Worm (Caenorhabditis elegans) whole organism, L4 larva: ENCODE measurements around the gene srlf-16.
A peak's percentile ranks its signal among the peaks of the same experiment; 100 is the strongest.

Experiments
- F49E8.2 ChIP-seq: sonication (generic microtip); optimal IDR thresholded peaks from 2 replicates; lab custom pipeline; 2016; ENCODE audit warnings: missing compliant biosample characterization, mild to moderate bottlenecking, missing genetic modification characterization, borderline replicate concordance
- Y5F2A.4 ChIP-seq: fragments of 200-800 bp; sonication (Bioruptor generic); optimal IDR thresholded peaks from 2 replicates; lab custom pipeline; 2018; ENCODE audit warnings: mild to moderate bottlenecking, missing genetic modification characterization, missing compliant biosample characterization
- aha-1 ChIP-seq: fragments of 150-350 bp; peaks from one replicate; lab custom pipeline; 2014; ENCODE audit warnings: missing biosample characterization, missing genetic modification characterization
- aly-2 ChIP-seq: sonication (generic microtip); optimal IDR thresholded peaks from 2 replicates; lab custom pipeline; 2018; ENCODE audit warnings: missing biosample characterization, missing genetic modification characterization
- ceh-20 ChIP-seq: fragments of 200-800 bp; sonication (Bioruptor generic); IDR thresholded peaks from 2 replicates; pipeline ENCODE4 v1.3.6; 2022; ENCODE audit warnings: missing genetic modification reagents, missing genetic modification characterization, missing compliant biosample characterization
- ceh-28 ChIP-seq: fragments of 150-350 bp; optimal IDR thresholded peaks from 2 replicates; lab custom pipeline; 2014; ENCODE audit warnings: missing biosample characterization, missing genetic modification reagents, missing genetic modification characterization
- ceh-32 ChIP-seq: sonication (generic microtip); optimal IDR thresholded peaks from 2 replicates; lab custom pipeline; 2016; ENCODE audit warnings: mild to moderate bottlenecking, missing genetic modification characterization, missing compliant biosample characterization; ENCODE audit not compliant: poor library complexity
- ceh-44 ChIP-seq: fragments of 200-800 bp; sonication (Bioruptor generic); IDR thresholded peaks from 2 replicates; pipeline ENCODE4 v1.3.6; 2022; ENCODE audit warnings: missing genetic modification reagents, missing genetic modification characterization, missing compliant biosample characterization
- ceh-62 ChIP-seq: sonication (generic microtip); optimal IDR thresholded peaks from 2 replicates; lab custom pipeline; 2017; ENCODE audit warnings: missing biosample characterization, missing genetic modification characterization
- daf-12 ChIP-seq: fragments of 150-350 bp; optimal IDR thresholded peaks from 2 replicates; lab custom pipeline; 2014; ENCODE audit warnings: missing biosample characterization, missing genetic modification reagents, missing genetic modification characterization
- daf-8 ChIP-seq: fragments of 200-800 bp; sonication (Bioruptor generic); IDR thresholded peaks from 2 replicates; pipeline ENCODE4 v1.3.6; 2022; ENCODE audit warnings: missing genetic modification characterization, missing compliant biosample characterization
- dmd-9 ChIP-seq: fragments of 200-800 bp; sonication (Bioruptor generic); IDR thresholded peaks from 2 replicates; pipeline ENCODE4 v1.3.6; 2022; ENCODE audit warnings: missing genetic modification reagents, missing genetic modification characterization, missing compliant biosample characterization
- duxl-1 ChIP-seq: sonication (generic microtip); optimal IDR thresholded peaks from 2 replicates; lab custom pipeline; 2016; ENCODE audit warnings: mild to moderate bottlenecking, missing genetic modification characterization, moderate library complexity, missing compliant biosample characterization; ENCODE audit not compliant: poor library complexity
- fkh-10 ChIP-seq: fragments of 150-350 bp; optimal IDR thresholded peaks from 2 replicates; lab custom pipeline; 2014; ENCODE audit warnings: missing biosample characterization, missing genetic modification reagents, missing genetic modification characterization
- fos-1 ChIP-seq: fragments of 150-350 bp; optimal IDR thresholded peaks from 2 replicates; lab custom pipeline; 2014; ENCODE audit warnings: missing biosample characterization, missing genetic modification characterization
- gei-8 ChIP-seq: fragments of 200-800 bp; sonication (Bioruptor generic); optimal IDR thresholded peaks from 2 replicates; lab custom pipeline; 2018; ENCODE audit warnings: mild to moderate bottlenecking, missing genetic modification characterization, missing compliant biosample characterization
- hlh-11 ChIP-seq: fragments of 200-800 bp; sonication (Bioruptor generic); optimal IDR thresholded peaks from 2 replicates; lab custom pipeline; 2018; ENCODE audit warnings: mild to moderate bottlenecking, missing genetic modification characterization, missing compliant biosample characterization
- hlh-30 ChIP-seq: sonication (generic microtip); optimal IDR thresholded peaks from 2 replicates; lab custom pipeline; 2017; ENCODE audit warnings: antibody characterized with exemption, mild to moderate bottlenecking, missing genetic modification characterization, missing compliant biosample characterization; ENCODE audit not compliant: insufficient read depth
- jun-1 ChIP-seq: fragments of 150-350 bp; optimal IDR thresholded peaks from 2 replicates; lab custom pipeline; 2014; ENCODE audit warnings: missing biosample characterization, missing genetic modification reagents, missing genetic modification characterization
- lim-7 ChIP-seq: fragments of 200-800 bp; sonication (Bioruptor generic); IDR thresholded peaks from 2 replicates; pipeline ENCODE4 v1.3.6; 2022; ENCODE audit warnings: missing genetic modification characterization, missing compliant biosample characterization
- lin-13 ChIP-seq: fragments of 150-350 bp; optimal IDR thresholded peaks from 2 replicates; lab custom pipeline; 2014; ENCODE audit warnings: missing biosample characterization, missing genetic modification reagents, missing genetic modification characterization
- lin-15B ChIP-seq: fragments of 150-350 bp; sonication (generic microtip); optimal IDR thresholded peaks from 3 replicates; lab custom pipeline; 2014; ENCODE audit warnings: missing biosample characterization, missing genetic modification characterization
- lin-39 ChIP-seq: fragments of 150-350 bp; optimal IDR thresholded peaks from 2 replicates; lab custom pipeline; 2014; ENCODE audit warnings: missing biosample characterization, missing genetic modification reagents, missing genetic modification characterization
- lsy-2 ChIP-seq, 2 experiments: fragments of 150-350 bp in 1 of 2; sonication (generic microtip) in 1 of 2; optimal IDR thresholded peaks; 2 replicates each; lab custom pipeline; 2014 to 2017; ENCODE audit warnings: missing biosample characterization in 2 of 2, missing genetic modification characterization in 2 of 2
- madf-9 ChIP-seq: fragments of 200-800 bp; sonication (Bioruptor generic); conservative IDR thresholded peaks from 2 replicates; pipeline ENCODE4 v1.3.6; 2022; ENCODE audit warnings: missing genetic modification reagents, missing genetic modification characterization, missing compliant biosample characterization
- mdl-1 ChIP-seq, 2 experiments: fragments of 150-350 bp in 1 of 2; sonication (generic microtip) in 1 of 2; optimal IDR thresholded peaks; 2 replicates each; lab custom pipeline; 2014 to 2017; ENCODE audit warnings: missing biosample characterization in 2 of 2, missing genetic modification characterization in 2 of 2
- mes-2 ChIP-seq: sonication (generic microtip); optimal IDR thresholded peaks from 2 replicates; lab custom pipeline; 2016; ENCODE audit warnings: missing genotype, mild to moderate bottlenecking, missing genetic modification characterization, missing compliant biosample characterization; ENCODE audit not compliant: poor library complexity, severe bottlenecking
- mxl-3 ChIP-seq: fragments of 200-800 bp; sonication (Bioruptor generic); optimal IDR thresholded peaks from 2 replicates; lab custom pipeline; 2018; ENCODE audit warnings: mild to moderate bottlenecking, missing genetic modification characterization, missing compliant biosample characterization
- nhr-25 ChIP-seq: sonication (generic microtip); optimal IDR thresholded peaks from 2 replicates; lab custom pipeline; 2017; ENCODE audit warnings: missing genetic modification characterization, mild to moderate bottlenecking, missing compliant biosample characterization, antibody characterized with exemption, moderate library complexity, borderline replicate concordance; ENCODE audit not compliant: insufficient read depth
- nhr-28 ChIP-seq: fragments of 150-350 bp; optimal IDR thresholded peaks from 2 replicates; lab custom pipeline; 2014; ENCODE audit warnings: missing biosample characterization, missing genetic modification characterization
- nhr-48 ChIP-seq: sonication (generic microtip); optimal IDR thresholded peaks from 2 replicates; lab custom pipeline; 2016; ENCODE audit warnings: mild to moderate bottlenecking, missing genetic modification characterization, missing compliant biosample characterization
- sdz-12 ChIP-seq: fragments of 200-800 bp; sonication (Bioruptor generic); optimal IDR thresholded peaks from 2 replicates; lab custom pipeline; 2018; ENCODE audit warnings: mild to moderate bottlenecking, missing genetic modification characterization, missing compliant biosample characterization
- set-16 ChIP-seq: fragments of 200-800 bp; sonication (Bioruptor generic); IDR thresholded peaks from 2 replicates; pipeline ENCODE4 v1.3.6; 2022; ENCODE audit warnings: missing genetic modification reagents, missing genetic modification characterization, missing compliant biosample characterization
- snpc-4 ChIP-seq: fragments of 150-350 bp; optimal IDR thresholded peaks from 2 replicates; lab custom pipeline; 2014; ENCODE audit warnings: missing biosample characterization, missing genetic modification characterization
- tag-97 ChIP-seq: fragments of 200-800 bp; sonication (Bioruptor generic); IDR thresholded peaks from 2 replicates; pipeline ENCODE4 v1.3.6; 2022; ENCODE audit warnings: missing genetic modification characterization, missing compliant biosample characterization
- vab-7 ChIP-seq: fragments of 200-800 bp; sonication (Bioruptor generic); IDR thresholded peaks from 2 replicates; pipeline ENCODE4 v1.3.6; 2022; ENCODE audit warnings: missing genetic modification reagents, missing genetic modification characterization, missing compliant biosample characterization
- zfp-2 ChIP-seq: sonication (generic microtip); optimal IDR thresholded peaks from 2 replicates; lab custom pipeline; 2016; ENCODE audit warnings: mild to moderate bottlenecking, missing genetic modification characterization, missing compliant biosample characterization
- zfp-3 ChIP-seq: fragments of 200-800 bp; sonication (Bioruptor generic); conservative IDR thresholded peaks from 2 replicates; pipeline ENCODE4 v1.3.6; 2022; ENCODE audit warnings: missing genetic modification reagents, missing genetic modification characterization, missing compliant biosample characterization
- zip-11 ChIP-seq: fragments of 200-800 bp; sonication (Bioruptor generic); IDR thresholded peaks from 2 replicates; pipeline ENCODE4 v1.3.6; 2022; ENCODE audit warnings: missing genetic modification characterization, missing compliant biosample characterization
- ztf-7 ChIP-seq: fragments of 150-350 bp; optimal IDR thresholded peaks from 2 replicates; lab custom pipeline; 2014; ENCODE audit warnings: missing biosample characterization, missing genetic modification characterization

Gene srlf-16

DNA sequence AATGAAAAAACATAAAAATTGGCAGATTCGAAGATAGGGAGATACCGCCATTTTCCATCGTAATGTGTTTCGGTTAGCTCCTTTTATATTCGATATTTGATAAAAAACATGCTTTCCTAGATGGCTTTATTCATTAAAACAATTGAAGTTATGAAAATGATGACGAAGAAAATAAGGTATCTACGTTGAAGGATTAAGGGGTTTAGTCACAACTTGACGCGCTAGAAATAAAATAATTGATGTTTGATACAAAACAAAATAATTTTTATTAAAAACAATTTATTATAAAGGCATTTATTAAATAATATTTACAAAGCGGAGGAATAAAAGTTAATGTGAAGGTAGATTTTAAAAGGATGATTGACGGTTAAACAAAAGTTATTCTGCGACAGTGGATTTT lies 14.0 kb upstream of the srlf-16 start, which contains the start of gene str-130:
str-130 (minus strand) TSS at position 101 of the 400 bp plus-strand sequence.
- TF ChIP-seq zfp-3 (GFP tag; lab: Robert Waterston, UW) (no peak), jun-1 (no peak), daf-12 (tag; lab: Kevin White, UChicago) (no peak), fos-1 (tag; lab: Kevin White, UChicago) (no peak), tag-97 (GFP tag; lab: Robert Waterston, UW) (no peak), hlh-11 (tag; lab: Kevin White, UChicago) (no peak), ceh-28 (no peak), ceh-32 (tag; lab: Kevin White, UChicago) (no peak), gei-8 (GFP tag; lab: Kevin White, UChicago) (no peak)
- TF ChIP-seq, all 104 proteins: peak for 0

DNA sequence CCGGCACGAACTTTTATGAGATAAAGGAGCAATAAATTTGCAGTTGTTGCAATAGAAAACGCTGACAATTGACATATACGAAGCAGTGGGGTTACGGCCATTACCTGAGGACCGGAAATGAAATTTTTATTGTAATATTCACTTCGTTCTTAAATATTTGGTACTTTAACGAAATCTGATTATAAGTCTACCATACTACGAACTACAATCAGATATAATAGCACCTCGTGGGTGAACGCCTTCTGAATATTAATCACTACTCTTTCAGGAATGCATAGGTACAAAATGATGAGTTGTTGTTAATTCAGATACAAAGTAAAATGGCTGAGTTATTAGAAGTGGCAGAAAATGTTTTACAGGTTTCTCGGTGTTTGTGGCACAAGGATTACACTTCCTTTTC lies 12.2 kb upstream of the srlf-16 start, which contains the start of gene str-129:
str-129 (minus strand) TSS at position 101 of the 400 bp plus-strand sequence.
- no peak for TF ChIP-seq ceh-62
- TF ChIP-seq aha-1 (tag; lab: Kevin White, UChicago), result peak; percentile 31
- TF ChIP-seq, all 104 proteins: peak for 1

DNA sequence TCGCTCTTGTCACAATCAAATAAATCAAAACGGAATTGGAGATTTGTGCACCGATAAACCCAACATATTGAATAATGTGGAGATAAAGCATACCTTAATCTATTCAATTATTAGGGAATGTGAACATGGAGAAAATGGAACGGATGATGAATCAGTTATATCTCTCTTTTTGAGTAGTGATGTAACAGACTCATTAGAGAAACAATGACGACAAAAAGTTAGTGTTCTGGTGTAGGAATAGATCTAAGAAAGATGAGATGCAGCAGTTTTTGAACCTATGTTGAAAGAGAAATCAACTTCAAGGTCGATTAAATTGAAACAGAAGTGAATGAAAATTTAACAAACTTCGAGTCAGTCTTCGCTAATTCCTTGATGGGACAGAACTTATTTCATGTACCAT lies 9.2 kb upstream of the srlf-16 start, which contains the start of gene str-146:
str-146 (minus strand) TSS at position 101 of the 400 bp plus-strand sequence.
- TF ChIP-seq Y5F2A.4 (no peak), lin-15B (no peak), snpc-4 (tag; lab: Kevin White, UChicago) (no peak), nhr-48 (tag; lab: Kevin White, UChicago) (no peak), lin-13 (GFP tag; lab: Kevin White, UChicago) (no peak), F49E8.2 (tag; lab: Kevin White, UChicago) (no peak), fkh-10 (no peak), nhr-25 (tag; lab: Kevin White, UChicago) (no peak), fos-1 (tag; lab: Kevin White, UChicago) (no peak), zfp-3 (GFP tag; lab: Robert Waterston, UW) (no peak), zfp-2 (tag; lab: Kevin White, UChicago) (no peak), mes-2 (tag; lab: Kevin White, UChicago) (no peak), nhr-28 (tag; lab: Kevin White, UChicago) (no peak), lin-39 (tag; lab: Kevin White, UChicago) (no peak), ceh-20 (GFP tag; lab: Robert Waterston, UW) (no peak), zip-11 (GFP tag; lab: Robert Waterston, UW) (no peak), hlh-11 (tag; lab: Kevin White, UChicago) (no peak)
- TF ChIP-seq, all 104 proteins: peak for 0

DNA sequence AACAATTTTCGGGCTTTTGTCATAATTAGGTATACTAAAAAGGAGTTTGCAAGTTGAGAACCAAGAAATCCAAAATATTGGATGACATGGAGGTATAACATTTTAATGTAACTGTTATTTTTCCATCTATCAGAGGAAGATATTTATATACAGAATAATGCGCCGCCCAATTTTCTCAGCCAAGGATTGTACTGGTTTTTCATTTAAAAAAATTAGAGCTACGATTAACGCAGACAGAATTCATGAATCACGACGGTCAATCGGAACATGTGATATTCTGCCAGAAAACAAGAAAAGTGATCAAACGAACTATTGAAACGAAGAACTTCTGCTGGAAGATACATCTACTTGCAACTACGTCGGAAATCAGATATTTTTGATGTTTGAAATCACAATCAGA lies 6.3 kb upstream of the srlf-16 start, which contains the start of gene str-145:
str-145 (minus strand) TSS at position 101 of the 400 bp plus-strand sequence.
- TF ChIP-seq hlh-30 (tag; lab: Kevin White, UChicago) (no peak), aly-2 (no peak), daf-8 (GFP tag; lab: Robert Waterston, UW) (no peak), ztf-7 (tag; lab: Kevin White, UChicago) (no peak), mes-2 (tag; lab: Kevin White, UChicago) (no peak), tag-97 (GFP tag; lab: Robert Waterston, UW) (no peak), lin-13 (GFP tag; lab: Kevin White, UChicago) (no peak), duxl-1 (tag; lab: Kevin White, UChicago) (no peak), ceh-44 (GFP tag; lab: Robert Waterston, UW) (no peak), nhr-25 (tag; lab: Kevin White, UChicago) (no peak), set-16 (GFP tag; lab: Robert Waterston, UW) (no peak), madf-9 (GFP tag; lab: Robert Waterston, UW) (no peak), mdl-1 (tag; optimal IDR thresholded peaks at IDR 0.05; lab: Kevin White, UChicago) (no peak), sdz-12 (GFP tag; lab: Kevin White, UChicago) (no peak), lim-7 (no peak), dmd-9 (GFP tag; lab: Robert Waterston, UW) (no peak), lsy-2 (tag; optimal IDR thresholded peaks at IDR 0.05; lab: Kevin White, UChicago) (no peak), mxl-3 (no peak), vab-7 (GFP tag; lab: Robert Waterston, UW) (no peak)
